Worm (Caenorhabditis elegans): ENCODE measurements around the gene eftu-2.

ce11 chrIII:6019512-6020209 is 10.3 kb downstream of the eftu-2 start, which contains the start of the genes npp-10 and cyk-3:
- TF ChIP-seq ceh-83 (GFP tag; optimal IDR thresholded peaks at IDR 0.05) (no peak), mab-5 (tag; optimal IDR thresholded peaks at IDR 0.05) (no peak), bed-3 (GFP tag; optimal IDR thresholded peaks at IDR 0.05) (no peak)

All from whole organism, mixed stage, embryonic.